Worm (Caenorhabditis elegans): ENCODE results near the gene C09B8.3.

C09B8.3 gene

ce11 chrX:5975228-5975627 lies 35.2 kb downstream of the C09B8.3 start:
- TF ChIP-seq med-1 (GFP tag; optimal IDR thresholded peaks at IDR 0.05; ENCODE audit: insufficient read depth) (no peak), tab-1 (GFP tag; IDR thresholded peaks at IDR 0.05) (no peak), T22C8.4 (GFP tag; IDR thresholded peaks at IDR 0.05) (no peak), klf-2 (GFP tag; conservative IDR thresholded peaks at IDR 0.05) (no peak), flt-1 (GFP tag; IDR thresholded peaks at IDR 0.05) (no peak), ztf-23 (GFP tag; IDR thresholded peaks at IDR 0.05) (no peak), ref-1 (GFP tag; conservative IDR thresholded peaks at IDR 0.05) (no peak), cog-1 (tag; optimal IDR thresholded peaks at IDR 0.05) (no peak), ztf-29 (GFP tag; IDR thresholded peaks at IDR 0.05) (no peak)

ce11 chrX:5972212-5972611 lies 38.3 kb downstream of the C09B8.3 start:
- no peak for TF ChIP-seq med-1 (GFP tag; optimal IDR thresholded peaks at IDR 0.05; ENCODE audit: insufficient read depth)
- TF ChIP-seq ztf-29 (GFP tag; IDR thresholded peaks at IDR 0.05): no peak
- TF ChIP-seq ref-1 (GFP tag; conservative IDR thresholded peaks at IDR 0.05): no peak
- no peak for TF ChIP-seq T22C8.4 (GFP tag; IDR thresholded peaks at IDR 0.05)
- TF ChIP-seq ztf-23 (GFP tag; IDR thresholded peaks at IDR 0.05): no peak
- no peak for TF ChIP-seq cog-1 (tag; optimal IDR thresholded peaks at IDR 0.05)
- no peak for TF ChIP-seq flt-1 (GFP tag; IDR thresholded peaks at IDR 0.05)
- TF ChIP-seq klf-2 (GFP tag; conservative IDR thresholded peaks at IDR 0.05): no peak
- TF ChIP-seq tab-1 (GFP tag; IDR thresholded peaks at IDR 0.05): no peak

ce11 chrX:5962560-5962959 lies 47.9 kb downstream of the C09B8.3 start:
- TF ChIP-seq klf-2 (GFP tag; conservative IDR thresholded peaks at IDR 0.05) (no peak), ztf-29 (GFP tag; IDR thresholded peaks at IDR 0.05) (no peak), flt-1 (GFP tag; IDR thresholded peaks at IDR 0.05) (no peak), tab-1 (GFP tag; IDR thresholded peaks at IDR 0.05) (no peak), med-1 (GFP tag; optimal IDR thresholded peaks at IDR 0.05; ENCODE audit: insufficient read depth) (no peak), ztf-23 (GFP tag; IDR thresholded peaks at IDR 0.05) (no peak), cog-1 (tag; optimal IDR thresholded peaks at IDR 0.05) (no peak), ref-1 (GFP tag; conservative IDR thresholded peaks at IDR 0.05) (no peak), T22C8.4 (GFP tag; IDR thresholded peaks at IDR 0.05) (no peak)

ce11 chrX:5960872-5961271 lies 49.6 kb downstream of the C09B8.3 start:
- TF ChIP-seq med-1 (GFP tag; optimal IDR thresholded peaks at IDR 0.05; ENCODE audit: insufficient read depth) (no peak), flt-1 (GFP tag; IDR thresholded peaks at IDR 0.05) (no peak), tab-1 (GFP tag; IDR thresholded peaks at IDR 0.05) (no peak), cog-1 (tag; optimal IDR thresholded peaks at IDR 0.05) (no peak), ref-1 (GFP tag; conservative IDR thresholded peaks at IDR 0.05) (no peak), ztf-23 (GFP tag; IDR thresholded peaks at IDR 0.05) (no peak), klf-2 (GFP tag; conservative IDR thresholded peaks at IDR 0.05) (no peak), ztf-29 (GFP tag; IDR thresholded peaks at IDR 0.05) (no peak), T22C8.4 (GFP tag; IDR thresholded peaks at IDR 0.05) (no peak)

- TF ChIP-seq ztf-23 (GFP tag; IDR thresholded peaks at IDR 0.05) (no peak), ref-1 (GFP tag; conservative IDR thresholded peaks at IDR 0.05) (no peak), ztf-29 (GFP tag; IDR thresholded peaks at IDR 0.05) (no peak), tab-1 (GFP tag; IDR thresholded peaks at IDR 0.05) (no peak), T22C8.4 (GFP tag; IDR thresholded peaks at IDR 0.05) (no peak), flt-1 (GFP tag; IDR thresholded peaks at IDR 0.05) (no peak), cog-1 (tag; optimal IDR thresholded peaks at IDR 0.05) (no peak), klf-2 (GFP tag; conservative IDR thresholded peaks at IDR 0.05) (no peak), med-1 (GFP tag; optimal IDR thresholded peaks at IDR 0.05; ENCODE audit: insufficient read depth) (no peak)
Measured at ce11 chrX:5958815-5959214, 51.7 kb downstream of the C09B8.3 start, which contains the start of gene R07E4.1. Gene R07E4.1, plus strand, starts transcription at chrX:5959115.
